Worm (Caenorhabditis elegans): Measurements from ENCODE around the gene F37C4.6.

DNA sequence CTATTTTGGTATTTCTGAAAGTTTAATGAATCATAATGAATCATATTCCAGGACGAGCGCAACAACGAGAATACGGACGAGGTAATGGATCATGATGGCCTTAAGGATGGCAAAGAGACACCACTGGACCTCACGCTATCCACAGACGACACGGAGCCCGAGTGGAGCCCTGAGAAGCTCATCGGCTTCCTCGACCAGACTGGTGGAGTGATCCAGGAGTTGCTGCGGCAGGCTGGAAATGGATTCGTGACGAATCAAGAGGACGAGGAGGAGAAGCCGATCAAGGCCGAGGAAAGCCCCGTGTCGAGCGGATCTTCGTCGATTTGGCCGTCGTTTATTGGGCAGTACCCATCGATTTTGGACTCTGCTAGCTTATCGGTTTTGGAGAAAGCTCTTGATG, 18.6 kb downstream of the F37C4.6 start:
- no peak for TF ChIP-seq dpl-1 (GFP tag; optimal IDR thresholded peaks at IDR 0.05)
- no peak for TF ChIP-seq nhr-76 (tag; optimal IDR thresholded peaks at IDR 0.05)
- no peak for TF ChIP-seq ceh-82 (tag; optimal IDR thresholded peaks at IDR 0.05)

Data from whole organism, L1 larva.